Worm (Caenorhabditis elegans) whole organism, L1 larva: ENCODE measurements around the gene plrg-1.

ENCODE experiments used
- C34B4.2 ChIP-seq: sonication (generic microtip); optimal IDR thresholded peaks from 2 replicates; lab custom pipeline; 2017; ENCODE audit warnings: mild to moderate bottlenecking, missing genetic modification characterization, missing compliant biosample characterization
- Y116A8C.19 ChIP-seq: sonication (generic microtip); optimal IDR thresholded peaks from 2 replicates; lab custom pipeline; 2016; ENCODE audit warnings: missing compliant biosample characterization, missing genetic modification characterization, borderline replicate concordance
- ama-1 ChIP-seq: fragments of 150-350 bp; optimal IDR thresholded peaks from 2 replicates; lab custom pipeline; 2014
- blmp-1 ChIP-seq: fragments of 150-350 bp; optimal IDR thresholded peaks from 2 replicates; lab custom pipeline; 2014; ENCODE audit warnings: missing biosample characterization, missing genetic modification characterization
- ceh-90 ChIP-seq: sonication (generic microtip); optimal IDR thresholded peaks from 2 replicates; lab custom pipeline; 2016; ENCODE audit warnings: missing genetic modification characterization, missing compliant biosample characterization
- ces-1 ChIP-seq: fragments of 150-350 bp; optimal IDR thresholded peaks from 2 replicates; lab custom pipeline; 2014; ENCODE audit warnings: missing biosample characterization, missing genetic modification reagents, missing genetic modification characterization
- efl-1 ChIP-seq, 4 experiments: fragments of 150-350 bp; optimal IDR thresholded peaks in 3 of 4; peaks in 1 of 4; 1 replicate in 1 of 4; 2 replicates in 3 of 4; lab custom pipeline; 2014; ENCODE audit warnings: missing biosample characterization in 2 of 4, missing genetic modification characterization in 2 of 4, missing genetic modification reagents in 2 of 4
- egl-13 ChIP-seq: sonication (generic microtip); optimal IDR thresholded peaks from 2 replicates; lab custom pipeline; 2016; ENCODE audit warnings: missing genotype, missing genetic modification reagents, missing genetic modification characterization, missing compliant biosample characterization
- elt-3 ChIP-seq, 6 experiments: fragments of 150-350 bp in 1 of 6; sonication (generic microtip); optimal IDR thresholded peaks; 2 replicates each; lab custom pipeline; 2017 to 2018; ENCODE audit warnings: missing biosample characterization in 6 of 6, missing genetic modification characterization in 6 of 6, inconsistent platforms in 1 of 6
- ets-5 ChIP-seq: fragments of 200-800 bp; sonication (Bioruptor generic); IDR thresholded peaks from 2 replicates; pipeline ENCODE4 v1.3.6; 2022; ENCODE audit warnings: missing genetic modification characterization, missing compliant biosample characterization
- fkh-4 ChIP-seq: sonication (generic microtip); optimal IDR thresholded peaks from 2 replicates; lab custom pipeline; 2016; ENCODE audit warnings: missing compliant biosample characterization, missing genetic modification characterization, borderline replicate concordance
- fos-1 ChIP-seq: fragments of 150-350 bp; optimal IDR thresholded peaks from 2 replicates; lab custom pipeline; 2014; ENCODE audit warnings: missing biosample characterization, missing genetic modification characterization
- hlh-17 ChIP-seq: fragments of 200-800 bp; sonication (Bioruptor generic); optimal IDR thresholded peaks from 2 replicates; lab custom pipeline; 2018; ENCODE audit warnings: missing genetic modification characterization, mild to moderate bottlenecking, missing compliant biosample characterization, moderate library complexity, borderline replicate concordance
- isw-1 ChIP-seq: fragments of 200-800 bp; sonication (Bioruptor generic); IDR thresholded peaks from 2 replicates; pipeline ENCODE4 v1.3.6; 2022; ENCODE audit warnings: missing genetic modification characterization, missing compliant biosample characterization
- lin-14 ChIP-seq: fragments of 200-800 bp; sonication (Bioruptor generic); optimal IDR thresholded peaks from 2 replicates; lab custom pipeline; 2018; ENCODE audit warnings: mild to moderate bottlenecking, missing genetic modification characterization, moderate library complexity, missing compliant biosample characterization
- lin-35 ChIP-seq, 2 experiments: fragments of 150-350 bp; optimal IDR thresholded peaks; 2 replicates each; lab custom pipeline; 2014; ENCODE audit warnings: missing biosample characterization in 2 of 2, missing genetic modification characterization in 2 of 2, missing genetic modification reagents in 2 of 2
- mab-9 ChIP-seq: fragments of 200-800 bp; sonication (Bioruptor generic); IDR thresholded peaks from 2 replicates; pipeline ENCODE4 v1.3.6; 2022; ENCODE audit warnings: missing genetic modification reagents, missing genetic modification characterization, missing compliant biosample characterization
- nhr-20 ChIP-seq: sonication (generic microtip); optimal IDR thresholded peaks from 2 replicates; lab custom pipeline; 2016; ENCODE audit warnings: mild to moderate bottlenecking, missing genetic modification characterization, missing compliant biosample characterization
- nhr-71 ChIP-seq: sonication (generic microtip); optimal IDR thresholded peaks from 2 replicates; lab custom pipeline; 2016; ENCODE audit warnings: mild to moderate bottlenecking, missing genetic modification characterization, moderate library complexity, missing compliant biosample characterization
- nhr-76 ChIP-seq: sonication (generic microtip); optimal IDR thresholded peaks from 2 replicates; lab custom pipeline; 2017; ENCODE audit warnings: missing biosample characterization, missing genetic modification characterization
- nhr-85 ChIP-seq: sonication (generic microtip); peaks from one replicate; lab custom pipeline; 2016; ENCODE audit warnings: missing genetic modification characterization, inconsistent platforms, missing compliant biosample characterization
- nhr-90 ChIP-seq: sonication (generic microtip); optimal IDR thresholded peaks from 2 replicates; lab custom pipeline; 2016; ENCODE audit warnings: mild to moderate bottlenecking, missing genetic modification characterization, missing compliant biosample characterization; ENCODE audit not compliant: poor library complexity
- rnt-1 ChIP-seq: sonication (generic microtip); optimal IDR thresholded peaks from 2 replicates; lab custom pipeline; 2016; ENCODE audit warnings: mild to moderate bottlenecking, missing genetic modification characterization, moderate library complexity, missing compliant biosample characterization
- skn-1 ChIP-seq: fragments of 150-350 bp; optimal IDR thresholded peaks from 2 replicates; lab custom pipeline; 2014; ENCODE audit warnings: missing biosample characterization, missing genetic modification characterization
- snu-23 ChIP-seq: sonication (generic microtip); optimal IDR thresholded peaks from 2 replicates; lab custom pipeline; 2016; ENCODE audit warnings: missing genetic modification characterization, missing compliant biosample characterization
- sptf-1 ChIP-seq: fragments of 150-350 bp; optimal IDR thresholded peaks from 2 replicates; lab custom pipeline; 2014; ENCODE audit warnings: missing biosample characterization, missing genetic modification characterization
- swsn-7 ChIP-seq: sonication (generic microtip); optimal IDR thresholded peaks from 2 replicates; lab custom pipeline; 2016; ENCODE audit warnings: missing genetic modification characterization, missing compliant biosample characterization
- tbx-2 ChIP-seq: sonication (generic microtip); optimal IDR thresholded peaks from 2 replicates; lab custom pipeline; 2016; ENCODE audit warnings: missing genetic modification characterization, missing compliant biosample characterization
- unc-98 ChIP-seq: fragments of 200-800 bp; sonication (Bioruptor generic); IDR thresholded peaks from 2 replicates; pipeline ENCODE4 v1.3.6; 2022; ENCODE audit warnings: missing genetic modification characterization, missing compliant biosample characterization
- xbp-1 ChIP-seq: sonication (generic microtip); optimal IDR thresholded peaks from 2 replicates; lab custom pipeline; 2016; ENCODE audit warnings: missing genetic modification characterization, missing compliant biosample characterization
- zag-1 ChIP-seq: fragments of 150-350 bp; optimal IDR thresholded peaks from 2 replicates; lab custom pipeline; 2014; ENCODE audit warnings: missing biosample characterization, missing genetic modification characterization
- zip-4 ChIP-seq: fragments of 200-800 bp; sonication (Bioruptor generic); optimal IDR thresholded peaks from 2 replicates; lab custom pipeline; 2018; ENCODE audit warnings: mild to moderate bottlenecking, missing genetic modification characterization, moderate library complexity, missing compliant biosample characterization

Gene plrg-1

ce11 chrV:10760839-10761238, 46.9 kb downstream of the plrg-1 start:
- no peak for TF ChIP-seq egl-13 (tag; lab: Kevin White, UChicago)
- TF ChIP-seq lin-14 (GFP tag; lab: Kevin White, UChicago) = no peak
- no peak for TF ChIP-seq hlh-17
- TF ChIP-seq ets-5 (GFP tag; lab: Robert Waterston, UW) = no peak
- no peak for TF ChIP-seq ces-1 (GFP tag; lab: Kevin White, UChicago)
- no peak for TF ChIP-seq ceh-90 (tag; lab: Kevin White, UChicago)
- TF ChIP-seq isw-1 = no peak
- no peak for TF ChIP-seq nhr-20
- no peak for TF ChIP-seq nhr-76
- no peak for TF ChIP-seq Y116A8C.19
- TF ChIP-seq C34B4.2 = no peak
- no peak for TF ChIP-seq zag-1 (tag; lab: Kevin White, UChicago)
- TF ChIP-seq sptf-1 (tag; lab: Kevin White, UChicago) = no peak
- no peak for TF ChIP-seq swsn-7 (tag; lab: Kevin White, UChicago)

- TF ChIP-seq nhr-85 (tag; lab: Kevin White, UChicago) = peak; percentile 61
- no peak for TF ChIP-seq rnt-1 (tag; lab: Kevin White, UChicago)
- no peak for TF ChIP-seq efl-1 (optimal IDR thresholded peaks at IDR 0.05; lab: Kevin White, UChicago)
- TF ChIP-seq efl-1 (GFP tag; optimal IDR thresholded peaks at IDR 0.05 in 1 of 2; lab: Kevin White, UChicago) = no peak
- no peak for TF ChIP-seq zag-1 (tag; lab: Kevin White, UChicago)
- TF ChIP-seq ama-1 = no peak
Measured at ce11 chrV:10758658-10759057, 49.1 kb downstream of the plrg-1 start, which contains the start of gene F28H7.8. Gene F28H7.8 (plus strand): TSS chrV:10758958.

- TF ChIP-seq zag-1 (tag; lab: Kevin White, UChicago) = no peak
- TF ChIP-seq unc-98 = no peak
- TF ChIP-seq elt-3 (tag; optimal IDR thresholded peaks at IDR 0.05; lab: Kevin White, UChicago) = peak in 2 of 6 experiments; percentile 15 to 79
- TF ChIP-seq fos-1 = no peak
- TF ChIP-seq nhr-71 (tag; lab: Kevin White, UChicago) = peak; percentile 45
- peak; percentile 89 for TF ChIP-seq nhr-85 (tag; lab: Kevin White, UChicago)
- peak in 1 of 2 experiments; percentile 12 for TF ChIP-seq lin-35 (GFP tag; optimal IDR thresholded peaks at IDR 0.05; lab: Kevin White, UChicago)
- TF ChIP-seq blmp-1 = peak; percentile 63
- peak; percentile 86 for TF ChIP-seq lin-14 (GFP tag; lab: Kevin White, UChicago)
- TF ChIP-seq tbx-2 (tag; lab: Kevin White, UChicago) = peak; percentile 2
- no peak for TF ChIP-seq mab-9 (GFP tag; lab: Robert Waterston, UW)
- TF ChIP-seq nhr-20 = peak; percentile 50
- TF ChIP-seq skn-1 (tag; lab: Kevin White, UChicago) = peak; percentile 40
- TF ChIP-seq zip-4 (GFP tag; lab: Kevin White, UChicago) = peak; percentile 11
- TF ChIP-seq xbp-1 (tag; lab: Kevin White, UChicago) = peak; percentile 39
- TF ChIP-seq snu-23 (GFP tag; lab: Kevin White, UChicago) = peak; percentile 50
- TF ChIP-seq fkh-4 (tag; lab: Kevin White, UChicago) = no peak
Measured at ce11 chrV:10757128-10757527, 50.6 kb downstream of the plrg-1 start.

- no peak for TF ChIP-seq nhr-90 (tag; lab: Kevin White, UChicago)
Measured at ce11 chrV:10756698-10757097, 51.0 kb downstream of the plrg-1 start, which contains the start of gene irld-6. Gene irld-6 (minus strand): TSS chrV:10756798.
